Fruit fly (Drosophila melanogaster) whole organism, embryonic: ENCODE data around the gene Zaf1.

Experiments used
- Atf3 ChIP-seq: fragments of 200-800 bp; sonication (Bioruptor generic); optimal IDR thresholded peaks from 3 replicates; lab custom pipeline; 2016; ENCODE audit warnings: missing biosample characterization, missing genetic modification characterization
- BtbVII ChIP-seq: fragments of 200-800 bp; sonication (Bioruptor generic); optimal IDR thresholded peaks from 3 replicates; lab custom pipeline; 2017; ENCODE audit warnings: missing biosample characterization, mild to moderate bottlenecking, missing genetic modification characterization
- CG10565 ChIP-seq: fragments of 200-800 bp; sonication (Bioruptor generic); optimal IDR thresholded peaks from 3 replicates; lab custom pipeline; 2016; ENCODE audit warnings: missing biosample characterization, mild to moderate bottlenecking, missing genetic modification characterization
- CG11560 ChIP-seq: fragments of 200-800 bp; sonication (Bioruptor generic); IDR thresholded peaks from 3 replicates; pipeline ENCODE4 v1.3.6; 2022; ENCODE audit warnings: missing biosample characterization, missing genetic modification characterization
- CG12104 ChIP-seq: fragments of 200-800 bp; sonication (Bioruptor generic); optimal IDR thresholded peaks from 3 replicates; lab custom pipeline; 2016; ENCODE audit warnings: missing biosample characterization, missing genetic modification characterization
- CG13624 ChIP-seq: fragments of 200-800 bp; sonication (Bioruptor generic); optimal IDR thresholded peaks from 2 replicates; lab custom pipeline; 2016; ENCODE audit warnings: missing biosample characterization, missing genetic modification characterization
- CG1832 ChIP-seq: fragments of 200-800 bp; sonication (Bioruptor generic); optimal IDR thresholded peaks from 2 replicates; lab custom pipeline; 2017; ENCODE audit warnings: missing biosample characterization, mild to moderate bottlenecking, missing genetic modification characterization, inconsistent platforms
- CG2678 ChIP-seq: fragments of 200-800 bp; sonication (Bioruptor generic); optimal IDR thresholded peaks from 3 replicates; lab custom pipeline; 2019; ENCODE audit warnings: missing biosample characterization, mild to moderate bottlenecking, missing genetic modification characterization, moderate library complexity
- CG3995 ChIP-seq: fragments of 200-800 bp; sonication (Bioruptor generic); optimal IDR thresholded peaks from 3 replicates; lab custom pipeline; 2016; ENCODE audit warnings: missing biosample characterization, missing genetic modification characterization
- CG4404 ChIP-seq: fragments of 200-800 bp; sonication (Bioruptor generic); IDR thresholded peaks from 2 replicates; pipeline ENCODE4 v1.3.6; 2022; ENCODE audit warnings: missing biosample characterization, missing genetic modification characterization
- CG4424 ChIP-seq: fragments of 200-800 bp; sonication (Bioruptor generic); optimal IDR thresholded peaks from 3 replicates; lab custom pipeline; 2016; ENCODE audit warnings: missing biosample characterization, missing genetic modification characterization
- CG5953 ChIP-seq: fragments of 200-800 bp; sonication (Bioruptor generic); IDR thresholded peaks from 2 replicates; pipeline ENCODE4 v1.3.6; 2022; ENCODE audit warnings: missing biosample characterization, missing genetic modification characterization
- CG6254 ChIP-seq: fragments of 200-800 bp; sonication (Bioruptor generic); optimal IDR thresholded peaks from 3 replicates; lab custom pipeline; 2017; ENCODE audit warnings: mild to moderate bottlenecking, missing biosample characterization, missing genetic modification reagents, missing genetic modification characterization
- CG6683 ChIP-seq: fragments of 200-800 bp; sonication (Bioruptor generic); optimal IDR thresholded peaks from 2 replicates; lab custom pipeline; 2017; ENCODE audit warnings: missing biosample characterization, mild to moderate bottlenecking, missing genetic modification characterization, missing genetic modification reagents
- CG6813 ChIP-seq: fragments of 200-800 bp; sonication (Bioruptor generic); optimal IDR thresholded peaks from 2 replicates; lab custom pipeline; 2017; ENCODE audit warnings: missing biosample characterization, missing genetic modification characterization, mild to moderate bottlenecking, moderate library complexity, missing genetic modification reagents
- Dp ChIP-seq: fragments of 200-800 bp; sonication (Bioruptor generic); optimal IDR thresholded peaks from 2 replicates; lab custom pipeline; 2018; ENCODE audit warnings: missing biosample characterization, mild to moderate bottlenecking, missing genetic modification characterization, moderate library complexity
- Eip74EF ChIP-seq, 2 experiments: fragments of 200-800 bp in 1 of 2; fragments of >200 bp in 1 of 2; sonication (Bioruptor generic) in 1 of 2; optimal IDR thresholded peaks; 2 replicates each; lab custom pipeline; 2017 to 2019; ENCODE audit warnings: missing biosample characterization in 2 of 2, missing genetic modification characterization in 2 of 2, mild to moderate bottlenecking in 1 of 2, moderate library complexity in 1 of 2
- Elba2 ChIP-seq: fragments of 200-800 bp; sonication (Bioruptor generic); optimal IDR thresholded peaks from 3 replicates; lab custom pipeline; 2016; ENCODE audit warnings: missing biosample characterization, missing genetic modification characterization
- HLH54F ChIP-seq: fragments of 200-800 bp; sonication (Bioruptor generic); optimal IDR thresholded peaks from 3 replicates; lab custom pipeline; 2016; ENCODE audit warnings: missing biosample characterization, missing genetic modification characterization
- Kr ChIP-seq: fragments of 200-800 bp; sonication (Bioruptor generic); optimal IDR thresholded peaks from 2 replicates; lab custom pipeline; 2017; ENCODE audit warnings: missing biosample characterization, mild to moderate bottlenecking, missing genetic modification characterization
- Med ChIP-seq: fragments of 200-800 bp; sonication (Bioruptor generic); peaks from one replicate; lab custom pipeline; 2016; ENCODE audit warnings: missing biosample characterization, missing genetic modification characterization, mild to moderate bottlenecking, inconsistent platforms, moderate library complexity
- PHDP ChIP-seq: fragments of 200-800 bp; sonication (Bioruptor generic); optimal IDR thresholded peaks from 3 replicates; lab custom pipeline; 2018; ENCODE audit warnings: missing biosample characterization, mild to moderate bottlenecking, missing genetic modification characterization, moderate library complexity
- Six4 ChIP-seq: fragments of 200-800 bp; sonication (Bioruptor generic); optimal IDR thresholded peaks from 2 replicates; lab custom pipeline; 2016; ENCODE audit warnings: missing biosample characterization, missing genetic modification characterization
- Sox100B ChIP-seq: fragments of 200-800 bp; sonication (Bioruptor generic); optimal IDR thresholded peaks from 3 replicates; lab custom pipeline; 2018; ENCODE audit warnings: missing biosample characterization, mild to moderate bottlenecking, missing genetic modification characterization
- Sox102F ChIP-seq: fragments of 200-800 bp; sonication (Bioruptor generic); optimal IDR thresholded peaks from 2 replicates; lab custom pipeline; 2018; ENCODE audit warnings: missing biosample characterization, mild to moderate bottlenecking, missing genetic modification characterization, moderate library complexity
- ab ChIP-seq: fragments of 200-800 bp; sonication (Bioruptor generic); optimal IDR thresholded peaks from 2 replicates; lab custom pipeline; 2016; ENCODE audit warnings: missing biosample characterization, missing genetic modification characterization
- ap ChIP-seq: fragments of 200-800 bp; sonication (Bioruptor generic); IDR thresholded peaks from 2 replicates; pipeline ENCODE4 v1.3.6; 2022; ENCODE audit warnings: missing biosample characterization, missing genetic modification characterization
- bsh ChIP-seq, 2 experiments: fragments of 200-800 bp; sonication (Bioruptor generic); optimal IDR thresholded peaks; 2 replicates each; lab custom pipeline; 2017 to 2018; ENCODE audit warnings: mild to moderate bottlenecking in 2 of 2, missing biosample characterization in 2 of 2, missing genetic modification characterization in 2 of 2, moderate library complexity in 1 of 2
- btn ChIP-seq: fragments of 200-800 bp; sonication (Bioruptor generic); optimal IDR thresholded peaks from 2 replicates; lab custom pipeline; 2016; ENCODE audit warnings: missing biosample characterization, missing genetic modification characterization
- caup ChIP-seq: fragments of 200-800 bp; sonication (Bioruptor generic); optimal IDR thresholded peaks from 3 replicates; lab custom pipeline; 2017; ENCODE audit warnings: missing biosample characterization, mild to moderate bottlenecking, missing genetic modification characterization, moderate library complexity; ENCODE audit not compliant: severe bottlenecking
- croc ChIP-seq: fragments of 200-800 bp; sonication (Bioruptor generic); conservative IDR thresholded peaks from 3 replicates; pipeline ENCODE4 v1.3.6; 2022; ENCODE audit warnings: missing biosample characterization, missing genetic modification characterization
- dan ChIP-seq: fragments of 200-800 bp; sonication (Bioruptor generic); IDR thresholded peaks from 2 replicates; pipeline ENCODE4 v1.3.6; 2022; ENCODE audit warnings: missing biosample characterization, missing genetic modification characterization
- ems ChIP-seq: fragments of 200-800 bp; sonication (Bioruptor generic); optimal IDR thresholded peaks from 3 replicates; lab custom pipeline; 2016; ENCODE audit warnings: missing biosample characterization, missing genetic modification characterization
- esg ChIP-seq: fragments of 200-800 bp; sonication (Bioruptor generic); conservative IDR thresholded peaks from 2 replicates; pipeline ENCODE4 v1.3.6; 2022; ENCODE audit warnings: missing biosample characterization, missing genetic modification characterization
- ewg ChIP-seq: fragments of 200-800 bp; sonication (Bioruptor generic); optimal IDR thresholded peaks from 3 replicates; lab custom pipeline; 2017; ENCODE audit warnings: mild to moderate bottlenecking, missing biosample characterization, missing genetic modification reagents, missing genetic modification characterization
- ftz-f1 ChIP-seq: fragments of 200-800 bp; sonication (Bioruptor generic); optimal IDR thresholded peaks from 2 replicates; lab custom pipeline; 2016; ENCODE audit warnings: missing biosample characterization, missing genetic modification characterization
- grn ChIP-seq: fragments of 200-800 bp; sonication (Bioruptor generic); optimal IDR thresholded peaks from 3 replicates; lab custom pipeline; 2017; ENCODE audit warnings: missing biosample characterization, missing genetic modification characterization
- gt ChIP-seq: fragments of 200-800 bp; sonication (Bioruptor generic); IDR thresholded peaks from 2 replicates; pipeline ENCODE4 v1.3.6; 2022; ENCODE audit warnings: missing biosample characterization, missing genetic modification characterization
- her ChIP-seq: fragments of 200-800 bp; sonication (Bioruptor generic); optimal IDR thresholded peaks from 2 replicates; lab custom pipeline; 2016; ENCODE audit warnings: missing biosample characterization, missing genetic modification characterization
- ind ChIP-seq: fragments of 200-800 bp; sonication (Bioruptor generic); optimal IDR thresholded peaks from 3 replicates; lab custom pipeline; 2016; ENCODE audit warnings: missing biosample characterization, missing genetic modification characterization
- insv ChIP-seq, 2 experiments: fragments of 200-800 bp; sonication (Bioruptor generic); optimal IDR thresholded peaks; 3 replicates each; lab custom pipeline; 2016 to 2018; ENCODE audit warnings: missing biosample characterization in 2 of 2, missing genetic modification characterization in 2 of 2
- jigr1 ChIP-seq: fragments of 200-800 bp; sonication (Bioruptor generic); IDR thresholded peaks from 3 replicates; pipeline ENCODE4 v1.3.6; 2022; ENCODE audit warnings: missing biosample characterization, missing genetic modification characterization
- jumu ChIP-seq: fragments of 200-800 bp; sonication (Bioruptor generic); optimal IDR thresholded peaks from 3 replicates; lab custom pipeline; 2016; ENCODE audit warnings: missing biosample characterization, missing genetic modification characterization
- luna ChIP-seq: fragments of 200-800 bp; sonication (Bioruptor generic); optimal IDR thresholded peaks from 2 replicates; lab custom pipeline; 2016; ENCODE audit warnings: missing biosample characterization, missing genetic modification characterization
- pum ChIP-seq: fragments of 200-800 bp; sonication (Bioruptor generic); optimal IDR thresholded peaks from 2 replicates; lab custom pipeline; 2016; ENCODE audit warnings: missing biosample characterization, missing genetic modification characterization
- salm ChIP-seq: fragments of 200-800 bp; sonication (Bioruptor generic); optimal IDR thresholded peaks from 2 replicates; lab custom pipeline; 2018; ENCODE audit warnings: missing biosample characterization, mild to moderate bottlenecking, missing genetic modification characterization
- sna ChIP-seq: fragments of 200-800 bp; sonication (Bioruptor generic); IDR thresholded peaks from 2 replicates; pipeline ENCODE4 v1.3.6; 2022; ENCODE audit warnings: missing biosample characterization, missing genetic modification characterization; ENCODE audit not compliant: partially characterized antibody
- so ChIP-seq: fragments of 200-800 bp; sonication (Bioruptor generic); IDR thresholded peaks from 3 replicates; pipeline ENCODE4 v1.3.6; 2022; ENCODE audit warnings: missing biosample characterization, missing genetic modification characterization
- sob ChIP-seq: fragments of 200-800 bp; sonication (Bioruptor generic); IDR thresholded peaks from 2 replicates; pipeline ENCODE4 v1.3.6; 2022; ENCODE audit warnings: missing biosample characterization, missing genetic modification characterization
- tio ChIP-seq: fragments of 200-800 bp; sonication (Bioruptor generic); optimal IDR thresholded peaks from 2 replicates; lab custom pipeline; 2017; ENCODE audit warnings: missing biosample characterization, missing genetic modification characterization, inconsistent platforms

The Zaf1 gene

DNA sequence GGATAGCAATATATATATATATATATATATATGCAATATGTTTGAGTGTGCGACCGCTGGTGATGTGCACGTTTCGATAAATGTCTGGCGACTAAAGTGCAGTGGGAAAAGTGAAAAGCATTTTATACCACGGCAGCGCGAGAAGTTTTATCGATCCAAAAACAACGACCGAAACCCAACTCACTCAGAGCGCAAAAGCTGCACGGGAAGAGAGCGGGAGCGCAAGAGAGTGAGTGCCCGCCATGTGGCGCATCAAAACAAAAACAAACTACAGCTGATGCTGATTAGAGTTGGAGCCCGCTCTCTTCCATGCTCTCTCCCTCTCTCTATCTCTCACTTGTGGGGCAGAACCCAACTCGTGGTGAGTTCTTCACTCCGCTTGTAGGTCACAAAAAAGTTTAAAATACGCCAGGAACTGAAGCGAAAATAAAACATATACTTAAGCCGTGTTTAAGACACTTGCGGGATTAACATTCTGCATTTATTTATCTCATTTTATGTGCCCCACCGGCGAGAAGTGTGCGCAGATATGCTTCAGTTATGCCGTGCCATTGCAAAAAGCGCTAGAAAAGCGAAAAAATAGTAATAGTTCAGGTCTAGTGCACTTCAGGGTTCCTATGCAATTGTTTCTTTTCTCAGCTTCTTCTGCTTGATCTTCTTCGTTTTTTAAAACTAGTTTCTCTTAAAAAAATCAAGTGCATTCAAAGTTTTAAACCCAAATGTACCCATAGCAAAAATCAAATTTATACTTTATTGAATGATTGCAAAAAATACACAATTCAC lies 20.6 kb downstream of the Zaf1 start (continued):
- no peak for TF ChIP-seq esg (GFP tag; lab: Robert Waterston, UW)
- TF ChIP-seq ap (GFP tag; lab: Robert Waterston, UW): no peak
- peak; percentile 60 for TF ChIP-seq Med (GFP tag; lab: Kevin White, UChicago)
- TF ChIP-seq CG5953: no peak
- no peak for TF ChIP-seq ind
- TF ChIP-seq CG1832 (GFP tag; lab: Kevin White, UChicago): no peak
- TF ChIP-seq tio (GFP tag; lab: Kevin White, UChicago): no peak
- no peak for TF ChIP-seq jumu (GFP tag; lab: Kevin White, UChicago)
- TF ChIP-seq CG10565 (GFP tag; lab: Kevin White, UChicago): no peak
- peak; percentile 38 for TF ChIP-seq CG6813 (GFP tag; lab: Kevin White, UChicago)
- no peak for TF ChIP-seq CG13624
- TF ChIP-seq Kr (GFP tag; lab: Kevin White, UChicago): no peak
- TF ChIP-seq grn (GFP tag; lab: Kevin White, UChicago): no peak
- no peak for TF ChIP-seq croc
- TF ChIP-seq ewg (GFP tag; lab: Kevin White, UChicago): peak; percentile 32
- 0 out of 2 replicates have a peak, but pooled peaks have one; percentile 20 for TF ChIP-seq sob (GFP tag; lab: Robert Waterston, UW)
- TF ChIP-seq insv (GFP tag; optimal IDR thresholded peaks at IDR 0.05; lab: Kevin White, UChicago): no peak
- TF ChIP-seq CG6254: peak; percentile 40
- no peak for TF ChIP-seq CG4404 (GFP tag; lab: Robert Waterston, UW)
- peak; percentile 5 for TF ChIP-seq CG2678 (tag; lab: Kevin White, UChicago)
- TF ChIP-seq sna (GFP tag; lab: Robert Waterston, UW): peak; percentile 80
- no peak for TF ChIP-seq CG3995 (GFP tag; lab: Kevin White, UChicago)
- TF ChIP-seq Six4 (GFP tag; lab: Kevin White, UChicago): no peak
- TF ChIP-seq Eip74EF (GFP tag; optimal IDR thresholded peaks at IDR 0.05; lab: Kevin White, UChicago): peak in 1 of 2 experiments; percentile 4
- no peak for TF ChIP-seq jigr1 (GFP tag; lab: Robert Waterston, UW)
- peak; percentile 15 for TF ChIP-seq PHDP
- TF ChIP-seq luna: no peak
- no peak for TF ChIP-seq Elba2
- TF ChIP-seq dan (GFP tag; lab: Robert Waterston, UW): no peak
- TF ChIP-seq Sox100B (GFP tag; lab: Kevin White, UChicago): no peak
- TF ChIP-seq salm (tag; lab: Kevin White, UChicago): no peak
- peak; percentile 21; the same call in 1 of the 3 replicates for TF ChIP-seq so (GFP tag; lab: Robert Waterston, UW)
- peak in 1 of 2 experiments; percentile 72 for TF ChIP-seq bsh (GFP tag; optimal IDR thresholded peaks at IDR 0.05; lab: Kevin White, UChicago)
- TF ChIP-seq btn (GFP tag; lab: Kevin White, UChicago): no peak
- TF ChIP-seq pum (GFP tag; lab: Kevin White, UChicago): no peak
- TF ChIP-seq Dp (GFP tag; lab: Kevin White, UChicago): no peak
- TF ChIP-seq ftz-f1 (GFP tag; lab: Kevin White, UChicago): no peak
- TF ChIP-seq CG12104: no peak
- TF ChIP-seq Sox102F (GFP tag; lab: Kevin White, UChicago): no peak
- no peak for TF ChIP-seq ab (GFP tag; lab: Kevin White, UChicago)
- no peak for TF ChIP-seq Atf3 (GFP tag; lab: Kevin White, UChicago)
- no peak for TF ChIP-seq CG6683 (GFP tag; lab: Kevin White, UChicago)
- no peak for TF ChIP-seq caup (GFP tag; lab: Kevin White, UChicago)
- TF ChIP-seq her (GFP tag; lab: Kevin White, UChicago): no peak
- TF ChIP-seq ems (GFP tag; lab: Kevin White, UChicago): no peak
- TF ChIP-seq gt: no peak
- peak; percentile 44 for TF ChIP-seq BtbVII
- TF ChIP-seq HLH54F (GFP tag; lab: Kevin White, UChicago): no peak
- TF ChIP-seq CG11560 (tag; lab: Robert Waterston, UW): no peak
- TF ChIP-seq CG4424 (GFP tag; lab: Kevin White, UChicago): no peak
